Worm (Caenorhabditis elegans): ENCODE measurements around the gene F22F7.3.

DNA sequence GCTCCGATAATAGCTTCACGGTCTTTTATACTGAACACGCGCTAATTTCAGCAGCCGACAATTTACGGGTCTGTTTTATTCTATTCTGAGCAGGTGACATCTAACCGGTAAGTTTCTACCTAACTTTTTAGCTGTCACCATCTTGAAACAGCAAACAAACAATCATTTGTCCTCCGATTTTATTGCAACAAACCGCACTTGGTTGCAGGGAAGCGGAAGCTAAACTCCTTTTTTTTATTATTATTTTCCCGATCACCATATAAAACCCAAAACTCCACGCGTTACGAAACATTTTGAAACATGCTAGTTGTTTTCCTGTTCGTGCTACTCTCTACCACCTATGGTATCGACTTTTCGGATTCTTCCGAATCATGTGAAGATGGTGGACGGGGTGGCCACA lies 12.8 kb upstream of the F22F7.3 start, which contains the start of gene clec-208:
- TF ChIP-seq ces-1 (GFP tag; optimal IDR thresholded peaks at IDR 0.05) (no peak), pha-4 (tag; optimal IDR thresholded peaks at IDR 0.05) (no peak), ztf-11 (tag; optimal IDR thresholded peaks at IDR 0.05) (no peak), cnd-1 (tag; optimal IDR thresholded peaks at IDR 0.05) (no peak), snpc-4 (tag; optimal IDR thresholded peaks at IDR 0.05) (no peak), lin-13 (tag; optimal IDR thresholded peaks at IDR 0.05) (no peak), M03D4.4 (tag; optimal IDR thresholded peaks at IDR 0.05) (no peak), lsy-2 (tag; optimal IDR thresholded peaks at IDR 0.05) (no peak)
